Fruit fly (Drosophila melanogaster) S2 (cell line): ENCODE measurements around the gene CG3213.

ENCODE experiments used
- CG8478 ChIP-seq: fragments of >200 bp; optimal IDR thresholded peaks from 2 replicates; lab custom pipeline; 2018
- CTCF ChIP-seq, 2 experiments: fragments of >200 bp; optimal IDR thresholded peaks; 2 replicates each; lab custom pipeline; 2018

- TF ChIP-seq CG8478 (lab: Kevin White, UChicago): no peak
- no peak for TF ChIP-seq CTCF (optimal IDR thresholded peaks at IDR 0.05; lab: Kevin White, UChicago)
These were observed 30.3 kb upstream of the CG3213 start for dm6 chr2L:3549742-3550141.
